Fruit fly (Drosophila melanogaster): ENCODE data around the gene FER.

DNA sequence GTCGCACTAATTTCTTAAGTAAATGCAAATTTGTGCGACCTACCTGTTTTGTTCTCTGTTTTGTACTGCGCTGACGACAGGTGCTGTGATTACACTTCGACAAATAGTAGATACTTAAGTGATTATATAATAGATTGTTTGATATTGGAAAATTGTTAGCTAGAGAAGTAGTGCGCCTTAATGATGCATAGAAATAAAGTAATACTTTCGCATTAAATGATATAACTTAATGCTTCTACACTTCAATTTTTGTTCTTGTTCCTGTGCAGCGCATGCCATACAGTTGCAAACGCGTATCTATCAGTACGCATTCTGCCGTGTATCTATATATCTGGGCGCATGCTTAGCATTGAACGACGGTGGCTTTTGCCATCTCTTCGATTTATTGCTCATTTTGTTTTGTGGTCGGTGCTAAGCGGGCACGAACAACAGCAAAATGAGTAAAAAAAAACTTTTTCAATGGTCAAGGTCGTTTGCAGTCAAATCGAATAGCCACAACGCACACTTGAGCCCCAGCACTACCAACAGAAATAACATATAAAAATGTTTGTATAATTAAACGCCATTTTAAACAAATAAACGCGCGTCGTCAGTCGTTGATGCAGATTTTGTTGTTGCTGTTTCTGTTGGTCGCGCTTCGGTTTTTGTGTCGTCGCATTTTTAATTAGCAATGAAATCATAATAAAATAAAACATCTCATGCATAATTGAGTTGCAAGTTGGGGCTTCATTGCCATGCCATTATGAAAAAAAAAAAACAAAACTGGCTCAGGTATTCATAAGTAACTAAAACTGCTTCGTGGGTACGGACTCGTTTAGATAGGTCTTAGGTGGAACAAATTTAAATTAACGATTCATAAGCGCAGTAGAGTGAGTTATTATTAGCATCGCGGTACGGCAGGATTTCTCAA, 36.3 kb upstream of the FER start:
- TF ChIP-seq CTCF (optimal IDR thresholded peaks at IDR 0.05), result no peak
- no peak for TF ChIP-seq CG8478 (optimal IDR thresholded peaks at IDR 0.05)
